Worm (Caenorhabditis elegans) whole organism, L4 larva: Measurements from ENCODE around the gene JC8.16.

Experiments
- D1046.2 ChIP-seq: fragments of 200-800 bp; sonication (Bioruptor generic); IDR thresholded peaks from 2 replicates; pipeline ENCODE4 v1.3.6; 2022; ENCODE audit warnings: missing genetic modification characterization, missing compliant biosample characterization
- F44E2.7 ChIP-seq: fragments of 200-800 bp; sonication (Bioruptor generic); IDR thresholded peaks from 2 replicates; pipeline ENCODE4 v2.1.2; 2022; ENCODE audit warnings: missing genetic modification characterization, missing compliant biosample characterization
- F49E8.2 ChIP-seq: sonication (generic microtip); optimal IDR thresholded peaks from 2 replicates; lab custom pipeline; 2016; ENCODE audit warnings: missing compliant biosample characterization, mild to moderate bottlenecking, missing genetic modification characterization, borderline replicate concordance
- R02D3.7 ChIP-seq: fragments of 150-350 bp; sonication (generic microtip); optimal IDR thresholded peaks from 3 replicates; lab custom pipeline; 2014; ENCODE audit warnings: missing biosample characterization, missing genetic modification characterization
- Y105C5A.15 ChIP-seq: fragments of 200-800 bp; sonication (Bioruptor generic); IDR thresholded peaks from 2 replicates; pipeline ENCODE4 v1.3.6; 2022; ENCODE audit warnings: missing genetic modification characterization, missing compliant biosample characterization
- aly-2 ChIP-seq: sonication (generic microtip); optimal IDR thresholded peaks from 2 replicates; lab custom pipeline; 2018; ENCODE audit warnings: missing biosample characterization, missing genetic modification characterization
- ceh-82 ChIP-seq: sonication (generic microtip); optimal IDR thresholded peaks from 2 replicates; lab custom pipeline; 2017; ENCODE audit warnings: missing biosample characterization, missing genetic modification characterization
- cey-2 ChIP-seq: sonication (generic microtip); optimal IDR thresholded peaks from 3 replicates; lab custom pipeline; 2017; ENCODE audit warnings: missing genetic modification characterization, mild to moderate bottlenecking, missing compliant biosample characterization, antibody characterized with exemption, borderline replicate concordance; ENCODE audit not compliant: insufficient read depth
- daf-12 ChIP-seq: fragments of 150-350 bp; optimal IDR thresholded peaks from 2 replicates; lab custom pipeline; 2014; ENCODE audit warnings: missing biosample characterization, missing genetic modification reagents, missing genetic modification characterization
- daf-19 ChIP-seq: fragments of 200-800 bp; sonication (Bioruptor generic); conservative IDR thresholded peaks from 2 replicates; pipeline ENCODE4 v1.3.6; 2022; ENCODE audit warnings: missing genetic modification characterization, missing compliant biosample characterization
- dve-1 ChIP-seq: sonication (generic microtip); optimal IDR thresholded peaks from 2 replicates; lab custom pipeline; 2017; ENCODE audit warnings: antibody characterized with exemption, mild to moderate bottlenecking, missing genetic modification characterization, missing compliant biosample characterization; ENCODE audit not compliant: insufficient read depth
- jun-1 ChIP-seq: fragments of 150-350 bp; optimal IDR thresholded peaks from 2 replicates; lab custom pipeline; 2014; ENCODE audit warnings: missing biosample characterization, missing genetic modification reagents, missing genetic modification characterization
- lim-7 ChIP-seq: fragments of 200-800 bp; sonication (Bioruptor generic); IDR thresholded peaks from 2 replicates; pipeline ENCODE4 v1.3.6; 2022; ENCODE audit warnings: missing genetic modification characterization, missing compliant biosample characterization
- lin-15B ChIP-seq: fragments of 150-350 bp; sonication (generic microtip); optimal IDR thresholded peaks from 3 replicates; lab custom pipeline; 2014; ENCODE audit warnings: missing biosample characterization, missing genetic modification characterization
- madf-9 ChIP-seq: fragments of 200-800 bp; sonication (Bioruptor generic); conservative IDR thresholded peaks from 2 replicates; pipeline ENCODE4 v1.3.6; 2022; ENCODE audit warnings: missing genetic modification reagents, missing genetic modification characterization, missing compliant biosample characterization
- mdt-29 ChIP-seq: fragments of 200-800 bp; sonication (Bioruptor generic); IDR thresholded peaks from 2 replicates; pipeline ENCODE4 v1.3.6; 2022; ENCODE audit warnings: missing genetic modification reagents, missing genetic modification characterization, missing compliant biosample characterization
- nhr-111 ChIP-seq: fragments of 200-800 bp; sonication (Bioruptor generic); optimal IDR thresholded peaks from 2 replicates; lab custom pipeline; 2018; ENCODE audit warnings: mild to moderate bottlenecking, missing genetic modification characterization, missing compliant biosample characterization
- nhr-28 ChIP-seq: fragments of 150-350 bp; optimal IDR thresholded peaks from 2 replicates; lab custom pipeline; 2014; ENCODE audit warnings: missing biosample characterization, missing genetic modification characterization
- nhr-42 ChIP-seq: fragments of 200-800 bp; sonication (Bioruptor generic); IDR thresholded peaks from 2 replicates; pipeline ENCODE4 v1.3.6; 2022; ENCODE audit warnings: missing genetic modification characterization, missing compliant biosample characterization
- nhr-6 ChIP-seq: fragments of 150-350 bp; optimal IDR thresholded peaks from 2 replicates; lab custom pipeline; 2014; ENCODE audit warnings: missing biosample characterization, missing genetic modification characterization
- nhr-76 ChIP-seq: fragments of 150-350 bp; optimal IDR thresholded peaks from 2 replicates; lab custom pipeline; 2014; ENCODE audit warnings: missing biosample characterization, missing genetic modification characterization
- saeg-2 ChIP-seq: fragments of 200-800 bp; sonication (Bioruptor generic); IDR thresholded peaks from 2 replicates; pipeline ENCODE4 v1.3.6; 2022; ENCODE audit warnings: missing genetic modification reagents, missing genetic modification characterization, missing compliant biosample characterization
- sdz-12 ChIP-seq: fragments of 200-800 bp; sonication (Bioruptor generic); optimal IDR thresholded peaks from 2 replicates; lab custom pipeline; 2018; ENCODE audit warnings: mild to moderate bottlenecking, missing genetic modification characterization, missing compliant biosample characterization
- spr-1 ChIP-seq: sonication (generic microtip); optimal IDR thresholded peaks from 2 replicates; lab custom pipeline; 2016; ENCODE audit warnings: mild to moderate bottlenecking, missing genetic modification characterization, missing compliant biosample characterization
- spr-3 ChIP-seq: fragments of 200-800 bp; sonication (Bioruptor generic); optimal IDR thresholded peaks from 2 replicates; lab custom pipeline; 2018; ENCODE audit warnings: mild to moderate bottlenecking, missing genetic modification characterization, missing compliant biosample characterization
- tra-1 ChIP-seq: fragments of 200-800 bp; sonication (Bioruptor generic); IDR thresholded peaks from 2 replicates; pipeline ENCODE4 v1.3.6; 2022; ENCODE audit warnings: missing genetic modification reagents, missing genetic modification characterization, missing compliant biosample characterization
- vab-7 ChIP-seq: fragments of 200-800 bp; sonication (Bioruptor generic); IDR thresholded peaks from 2 replicates; pipeline ENCODE4 v1.3.6; 2022; ENCODE audit warnings: missing genetic modification reagents, missing genetic modification characterization, missing compliant biosample characterization
- zip-2 ChIP-seq: fragments of 150-350 bp; optimal IDR thresholded peaks from 2 replicates; lab custom pipeline; 2014; ENCODE audit warnings: missing biosample characterization, missing genetic modification characterization

The JC8.16 gene

ce11 chrIV:13303442-13303841 lies 44.5 kb downstream of the JC8.16 start, which contains the start of gene Y67H2A.7:
Y67H2A.7 (plus strand) TSS chrIV:13303742.
- TF ChIP-seq saeg-2 (GFP tag; lab: Robert Waterston, UW) (no peak), nhr-76 (no peak), F44E2.7 (no peak), tra-1 (GFP tag; lab: Robert Waterston, UW) (no peak), daf-19 (GFP tag; lab: Robert Waterston, UW) (no peak), nhr-28 (tag; lab: Kevin White, UChicago) (no peak), cey-2 (tag; lab: Kevin White, UChicago) (no peak), R02D3.7 (tag; lab: Kevin White, UChicago) (no peak), F49E8.2 (tag; lab: Kevin White, UChicago) (no peak), jun-1 (tag; lab: Kevin White, UChicago) (no peak), spr-1 (tag; lab: Kevin White, UChicago) (no peak), sdz-12 (GFP tag; lab: Kevin White, UChicago) (no peak), dve-1 (no peak), nhr-42 (GFP tag; lab: Robert Waterston, UW) (no peak), spr-3 (no peak), lim-7 (no peak), madf-9 (GFP tag; lab: Robert Waterston, UW) (no peak), mdt-29 (GFP tag; lab: Robert Waterston, UW) (no peak), aly-2 (tag; lab: Kevin White, UChicago) (no peak)
- TF ChIP-seq, all 104 proteins: peak for 0

DNA sequence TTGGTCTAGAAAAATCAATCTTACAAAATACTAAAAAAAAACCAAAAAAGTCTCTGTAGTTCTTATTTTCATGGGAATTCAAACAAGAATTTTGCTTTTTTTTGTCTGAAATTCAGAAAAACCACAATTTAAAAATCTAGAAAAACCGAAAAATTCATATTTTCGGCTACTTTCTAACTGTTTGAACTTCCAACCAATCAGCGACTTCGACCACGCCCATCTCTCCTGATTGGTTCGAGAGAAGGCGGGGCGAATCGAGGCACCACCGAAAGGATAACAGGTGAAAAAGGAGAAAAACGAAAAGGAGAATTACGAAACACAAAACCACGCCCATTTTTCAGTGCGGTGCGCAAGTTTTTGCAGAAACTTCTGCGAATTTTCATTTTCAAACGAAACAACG lies 45.8 kb downstream of the JC8.16 start:
- TF ChIP-seq ceh-82 (tag; lab: Kevin White, UChicago), result no peak
- TF ChIP-seq tra-1 (GFP tag; lab: Robert Waterston, UW), result no peak
- no peak for TF ChIP-seq nhr-6
- TF ChIP-seq nhr-111 (GFP tag; lab: Kevin White, UChicago), result no peak

ce11 chrIV:13309636-13310035 lies 50.7 kb downstream of the JC8.16 start:
- no peak for TF ChIP-seq ceh-82 (tag; lab: Kevin White, UChicago)
- TF ChIP-seq vab-7 (GFP tag; lab: Robert Waterston, UW), result no peak
- TF ChIP-seq zip-2 (tag; lab: Kevin White, UChicago), result no peak
- TF ChIP-seq daf-12 (tag; lab: Kevin White, UChicago), result no peak
- no peak for TF ChIP-seq D1046.2
- TF ChIP-seq lin-15B (tag; lab: Kevin White, UChicago), result no peak
- TF ChIP-seq F49E8.2 (tag; lab: Kevin White, UChicago), result no peak
- TF ChIP-seq jun-1 (tag; lab: Kevin White, UChicago), result no peak
- TF ChIP-seq daf-19 (GFP tag; lab: Robert Waterston, UW), result no peak
- TF ChIP-seq Y105C5A.15 (GFP tag; lab: Robert Waterston, UW), result no peak
- TF ChIP-seq, all 104 proteins: peak for 0
